Worm (Caenorhabditis elegans): Measurements from ENCODE around the gene F53F4.7.

The F53F4.7 gene

ce11 chrV:13657841-13658338 is 44.1 kb upstream of the F53F4.7 start:
- no peak for TF ChIP-seq ceh-63 (GFP tag; optimal IDR thresholded peaks at IDR 0.05)
- TF ChIP-seq lin-14 (GFP tag; optimal IDR thresholded peaks at IDR 0.05): peak; percentile 39
- peak; percentile 76 for TF ChIP-seq rnt-1 (tag; optimal IDR thresholded peaks at IDR 0.05)
- no peak for TF ChIP-seq efl-1 (optimal IDR thresholded peaks at IDR 0.05)
- peak in 1 of 2 experiments; percentile 93 for TF ChIP-seq efl-1 (GFP tag; optimal IDR thresholded peaks at IDR 0.05 in 1 of 2)
- peak in 1 of 3 experiments; percentile 34 for TF ChIP-seq dpl-1 (GFP tag; optimal IDR thresholded peaks at IDR 0.05)
- TF ChIP-seq blmp-1 (tag; optimal IDR thresholded peaks at IDR 0.05): peak; percentile 75

- TF ChIP-seq unc-86 (tag; optimal IDR thresholded peaks at IDR 0.05) (no peak), tlp-1 (tag; optimal IDR thresholded peaks at IDR 0.05) (no peak), lin-14 (GFP tag; optimal IDR thresholded peaks at IDR 0.05) (peak; percentile 98), fkh-10 (GFP tag; optimal IDR thresholded peaks at IDR 0.05) (no peak), pax-3 (tag; optimal IDR thresholded peaks at IDR 0.05) (peak; percentile 14), ama-1 (optimal IDR thresholded peaks at IDR 0.05) (peak; percentile 60), F16B12.6 (tag; optimal IDR thresholded peaks at IDR 0.05) (no peak), egl-27 (tag; optimal IDR thresholded peaks at IDR 0.05) (no peak), ets-5 (GFP tag; IDR thresholded peaks at IDR 0.05) (no peak), isw-1 (GFP tag; IDR thresholded peaks at IDR 0.05) (no peak), efl-3 (GFP tag; optimal IDR thresholded peaks at IDR 0.05) (no peak), jun-1 (tag; optimal IDR thresholded peaks at IDR 0.05) (peak; percentile 6), sup-37 (GFP tag; optimal IDR thresholded peaks at IDR 0.05) (no peak), unc-62 (GFP tag; optimal IDR thresholded peaks at IDR 0.05) (no peak), fkh-4 (tag; optimal IDR thresholded peaks at IDR 0.05; ENCODE audit: borderline replicate concordance) (peak; percentile 51), C04F5.9 (tag; optimal IDR thresholded peaks at IDR 0.05) (no peak), dpl-1 (GFP tag; optimal IDR thresholded peaks at IDR 0.05) (peak; percentile 40 to 75 (median 43)), snpc-4 (tag; optimal IDR thresholded peaks at IDR 0.05) (peak; percentile 56), lin-39 (tag; optimal IDR thresholded peaks at IDR 0.05) (no peak), ztf-4 (tag; optimal IDR thresholded peaks at IDR 0.05) (peak; percentile 84), tbx-2 (tag; optimal IDR thresholded peaks at IDR 0.05) (peak; percentile 77), fkh-8 (tag; optimal IDR thresholded peaks at IDR 0.05) (no peak), ceh-8 (GFP tag; optimal IDR thresholded peaks at IDR 0.05) (no peak), alr-1 (tag; optimal IDR thresholded peaks at IDR 0.05; ENCODE audit: borderline replicate concordance) (no peak), hlh-4 (tag; optimal IDR thresholded peaks at IDR 0.05) (no peak), lin-13 (GFP tag; optimal IDR thresholded peaks at IDR 0.05) (peak; percentile 79), dsc-1 (tag; optimal IDR thresholded peaks at IDR 0.05) (peak; percentile 65), ceh-90 (tag; optimal IDR thresholded peaks at IDR 0.05) (no peak), nhr-19 (GFP tag; conservative IDR thresholded peaks at IDR 0.05) (peak; percentile 89), unc-130 (tag; optimal IDR thresholded peaks at IDR 0.05) (peak; percentile 90), nhr-28 (tag; optimal IDR thresholded peaks at IDR 0.05) (no peak), nhr-20 (tag; optimal IDR thresholded peaks at IDR 0.05) (peak; percentile 97), zip-4 (GFP tag; optimal IDR thresholded peaks at IDR 0.05) (no peak), skn-1 (tag; optimal IDR thresholded peaks at IDR 0.05) (no peak), ceh-82 (tag; optimal IDR thresholded peaks at IDR 0.05) (peak in 1 of 3 experiments; percentile 8), lsy-2 (tag; optimal IDR thresholded peaks at IDR 0.05) (peak; percentile 64 to 74), lin-35 (GFP tag; optimal IDR thresholded peaks at IDR 0.05) (peak; percentile 57 to 83), swsn-7 (tag; optimal IDR thresholded peaks at IDR 0.05) (peak; percentile 72), vab-15 (tag; optimal IDR thresholded peaks at IDR 0.05) (no peak), zag-1 (tag; optimal IDR thresholded peaks at IDR 0.05) (no peak), unc-98 (GFP tag; IDR thresholded peaks at IDR 0.05) (no peak), grh-1 (GFP tag; IDR thresholded peaks at IDR 0.05) (peak; percentile 62), unc-30 (tag; optimal IDR thresholded peaks at IDR 0.05) (no peak), aly-2 (tag; optimal IDR thresholded peaks at IDR 0.05) (no peak), nhr-76 (tag; optimal IDR thresholded peaks at IDR 0.05) (no peak), blmp-1 (tag; optimal IDR thresholded peaks at IDR 0.05) (peak; percentile 98), snu-23 (GFP tag; optimal IDR thresholded peaks at IDR 0.05) (peak; percentile 91), C34B4.2 (tag; optimal IDR thresholded peaks at IDR 0.05) (no peak)
Observed at ce11 chrV:13657291-13657690, 43.5 kb upstream of the F53F4.7 start.

Data from whole organism, L1 larva.